Worm (Caenorhabditis elegans) whole organism, mixed stage, embryonic: Measurements from ENCODE around the gene math-23.

ENCODE experiments used
- ceh-43 ChIP-seq: fragments of 200-800 bp; sonication (Bioruptor generic); optimal IDR thresholded peaks from 2 replicates; lab custom pipeline; 2018; ENCODE audit warnings: mild to moderate bottlenecking, missing genetic modification characterization, moderate library complexity, missing compliant biosample characterization
- ceh-83 ChIP-seq: fragments of 200-800 bp; sonication (Bioruptor generic); optimal IDR thresholded peaks from 2 replicates; lab custom pipeline; 2018; ENCODE audit warnings: mild to moderate bottlenecking, missing genetic modification characterization, missing compliant biosample characterization
- nhr-12 ChIP-seq: fragments of 150-350 bp; optimal IDR thresholded peaks from 2 replicates; lab custom pipeline; 2014; ENCODE audit warnings: missing biosample characterization, missing genetic modification characterization
- nhr-28 ChIP-seq: fragments of 150-350 bp; optimal IDR thresholded peaks from 2 replicates; lab custom pipeline; 2014; ENCODE audit warnings: missing biosample characterization, missing genetic modification characterization
- pha-4 ChIP-seq: fragments of 150-350 bp; optimal IDR thresholded peaks from 2 replicates; lab custom pipeline; 2018; ENCODE audit warnings: missing biosample characterization, missing genetic modification reagents, missing genetic modification characterization
- snpc-4 ChIP-seq: fragments of 150-350 bp; optimal IDR thresholded peaks from 2 replicates; lab custom pipeline; 2014; ENCODE audit warnings: missing biosample characterization, missing genetic modification characterization
- sptf-1 ChIP-seq: sonication (generic microtip); optimal IDR thresholded peaks from 2 replicates; lab custom pipeline; 2017; ENCODE audit warnings: mild to moderate bottlenecking, missing genetic modification characterization, moderate library complexity, missing compliant biosample characterization
- tbx-8 ChIP-seq: fragments of 200-800 bp; sonication (Bioruptor generic); optimal IDR thresholded peaks from 2 replicates; lab custom pipeline; 2018; ENCODE audit warnings: mild to moderate bottlenecking, missing genetic modification characterization, moderate library complexity, missing compliant biosample characterization
- unc-39 ChIP-seq: fragments of 150-350 bp; optimal IDR thresholded peaks from 2 replicates; lab custom pipeline; 2014; ENCODE audit warnings: missing biosample characterization, missing genetic modification characterization
- unc-62 ChIP-seq: fragments of 150-350 bp; optimal IDR thresholded peaks from 2 replicates; lab custom pipeline; 2014; ENCODE audit warnings: missing biosample characterization, missing genetic modification reagents, missing genetic modification characterization

DNA sequence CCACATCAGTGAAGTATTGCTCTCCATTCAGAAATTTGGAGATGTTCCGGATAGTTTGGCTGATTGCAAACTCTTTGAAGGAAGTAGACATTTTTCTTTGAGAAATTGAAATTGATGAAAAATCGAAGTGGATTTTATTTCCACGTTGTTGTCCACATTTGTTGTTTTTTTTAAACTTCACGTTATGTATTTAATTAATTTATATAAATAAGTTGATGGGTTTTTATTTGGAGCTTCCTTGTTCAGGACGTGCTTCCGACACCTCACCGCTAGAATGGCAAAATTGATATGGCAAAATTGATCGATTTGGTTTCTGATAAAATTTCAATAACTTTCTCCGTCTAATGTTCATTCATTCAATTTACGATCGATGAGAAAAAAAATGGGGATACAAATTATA lies 44.3 kb downstream of the math-23 start, which contains the start of gene math-48:
- TF ChIP-seq snpc-4 (tag; lab: Kevin White, UChicago) (no peak), ceh-43 (GFP tag; lab: Kevin White, UChicago) (no peak), pha-4 (tag; lab: Kevin White, UChicago) (no peak), nhr-28 (tag; lab: Kevin White, UChicago) (no peak), sptf-1 (tag; lab: Kevin White, UChicago) (no peak), unc-62 (no peak), nhr-12 (no peak), ceh-83 (no peak), unc-39 (tag; lab: Kevin White, UChicago) (no peak), tbx-8 (GFP tag; lab: Kevin White, UChicago) (no peak)
